Worm (Caenorhabditis elegans) whole organism, mixed stage, embryonic: ENCODE results near the gene ZK1240.9.

ENCODE experiments used
- mls-2 ChIP-seq: sonication (generic microtip); optimal IDR thresholded peaks from 2 replicates; lab custom pipeline; 2016; ENCODE audit warnings: mild to moderate bottlenecking, missing genetic modification characterization, moderate library complexity, missing compliant biosample characterization
- nhr-12 ChIP-seq: fragments of 150-350 bp; optimal IDR thresholded peaks from 2 replicates; lab custom pipeline; 2014; ENCODE audit warnings: missing biosample characterization, missing genetic modification characterization
- nhr-28 ChIP-seq: fragments of 150-350 bp; optimal IDR thresholded peaks from 2 replicates; lab custom pipeline; 2014; ENCODE audit warnings: missing biosample characterization, missing genetic modification characterization
- nhr-76 ChIP-seq: sonication (generic microtip); optimal IDR thresholded peaks from 2 replicates; lab custom pipeline; 2017; ENCODE audit warnings: missing biosample characterization, missing genetic modification characterization
- pha-4 ChIP-seq: fragments of 150-350 bp; optimal IDR thresholded peaks from 2 replicates; lab custom pipeline; 2018; ENCODE audit warnings: missing biosample characterization, missing genetic modification reagents, missing genetic modification characterization
- tbx-8 ChIP-seq: fragments of 200-800 bp; sonication (Bioruptor generic); optimal IDR thresholded peaks from 2 replicates; lab custom pipeline; 2018; ENCODE audit warnings: mild to moderate bottlenecking, missing genetic modification characterization, moderate library complexity, missing compliant biosample characterization
- unc-62 ChIP-seq: fragments of 150-350 bp; optimal IDR thresholded peaks from 2 replicates; lab custom pipeline; 2014; ENCODE audit warnings: missing biosample characterization, missing genetic modification reagents, missing genetic modification characterization

DNA sequence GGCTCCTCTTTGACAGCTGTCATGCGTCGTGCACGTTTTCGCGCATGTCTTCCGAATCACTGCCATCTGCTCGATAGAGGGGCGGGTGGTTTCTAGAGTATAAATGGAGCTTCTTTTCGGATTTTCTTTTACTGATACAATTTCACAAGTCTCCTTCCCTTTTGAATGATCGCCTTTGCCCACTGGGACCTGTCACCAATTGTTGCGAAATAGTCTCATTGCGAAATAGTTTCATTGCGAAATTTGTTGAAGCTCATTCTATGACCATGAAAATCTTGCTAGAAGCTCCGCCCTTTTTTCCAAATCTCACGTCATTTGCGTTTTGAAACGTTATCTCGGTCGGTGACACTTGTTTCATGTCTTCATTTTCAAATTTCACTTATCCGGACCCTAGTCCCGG is 28.5 kb upstream of the ZK1240.9 start:
- TF ChIP-seq unc-62 (GFP tag; lab: Kevin White, UChicago) (no peak), mls-2 (tag; lab: Kevin White, UChicago) (no peak), nhr-28 (tag; lab: Kevin White, UChicago) (no peak), pha-4 (tag; lab: Kevin White, UChicago) (no peak), nhr-76 (tag; lab: Kevin White, UChicago) (no peak), tbx-8 (no peak), nhr-12 (tag; lab: Kevin White, UChicago) (no peak)
